Fruit fly (Drosophila melanogaster) whole organism, pupa: ENCODE data around the gene Yp3.

ENCODE experiments used
- CG10348 ChIP-seq: fragments of 200-800 bp; sonication (Bioruptor generic); IDR thresholded peaks from 2 replicates; pipeline ENCODE4 v1.3.6; 2022; ENCODE audit warnings: missing biosample characterization, missing genetic modification characterization
- CG12605 ChIP-seq: fragments of 200-800 bp; sonication (Bioruptor generic); IDR thresholded peaks from 2 replicates; pipeline ENCODE4 v1.3.6; 2022; ENCODE audit warnings: missing biosample characterization, missing genetic modification characterization
- CG15710 ChIP-seq: fragments of 200-800 bp; sonication (Bioruptor generic); optimal IDR thresholded peaks from 2 replicates; lab custom pipeline; 2018; ENCODE audit warnings: missing biosample characterization, mild to moderate bottlenecking, missing genetic modification characterization, moderate library complexity
- CG4496 ChIP-seq: fragments of 200-800 bp; sonication (Bioruptor generic); IDR thresholded peaks from 3 replicates; pipeline ENCODE4 v1.3.6; 2022; ENCODE audit warnings: missing biosample characterization, missing genetic modification characterization
- CG8159 ChIP-seq: fragments of 200-800 bp; sonication (Bioruptor generic); optimal IDR thresholded peaks from 3 replicates; lab custom pipeline; 2018; ENCODE audit warnings: missing biosample characterization, mild to moderate bottlenecking, missing genetic modification characterization, moderate library complexity
- CG8301 ChIP-seq: fragments of 200-800 bp; sonication (Bioruptor generic); optimal IDR thresholded peaks from 2 replicates; lab custom pipeline; 2018; ENCODE audit warnings: missing biosample characterization, mild to moderate bottlenecking, missing genetic modification characterization
- D1 ChIP-seq: fragments of 200-800 bp; sonication (Bioruptor generic); optimal IDR thresholded peaks from 2 replicates; lab custom pipeline; 2018; ENCODE audit warnings: missing biosample characterization, mild to moderate bottlenecking, missing genetic modification characterization, moderate library complexity
- EcR ChIP-seq: fragments of 200-800 bp; sonication (Bioruptor generic); optimal IDR thresholded peaks from 3 replicates; lab custom pipeline; 2019; ENCODE audit warnings: missing biosample characterization, missing genetic modification characterization, mild to moderate bottlenecking, moderate library complexity, missing genetic modification reagents
- Pif1B ChIP-seq: fragments of 200-800 bp; sonication (Bioruptor generic); optimal IDR thresholded peaks from 3 replicates; lab custom pipeline; 2016; ENCODE audit warnings: missing biosample characterization, missing genetic modification characterization
- Snoo ChIP-seq: fragments of 200-800 bp; sonication (Bioruptor generic); optimal IDR thresholded peaks from 3 replicates; lab custom pipeline; 2017; ENCODE audit warnings: missing biosample characterization, mild to moderate bottlenecking, missing genetic modification characterization, inconsistent platforms
- fd96Ca ChIP-seq: fragments of 200-800 bp; sonication (Bioruptor generic); IDR thresholded peaks from 3 replicates; pipeline ENCODE4 v1.3.6; 2022; ENCODE audit warnings: missing biosample characterization, missing genetic modification characterization

dm6 chrX:13797538-13797937 is 38.2 kb downstream of the Yp3 start, which contains the start of gene CG10996:
- no peak for TF ChIP-seq CG8301
- TF ChIP-seq CG15710 (tag; lab: Kevin White, UChicago) = no peak
- no peak for TF ChIP-seq EcR (GFP tag; lab: Kevin White, UChicago)
- TF ChIP-seq CG8159 (tag; lab: Kevin White, UChicago) = no peak
- no peak for TF ChIP-seq Snoo
- TF ChIP-seq CG12605 = no peak
- TF ChIP-seq fd96Ca (GFP tag; lab: Robert Waterston, UW) = no peak
- TF ChIP-seq CG10348 (GFP tag; lab: Robert Waterston, UW) = no peak
- TF ChIP-seq CG4496 (GFP tag; lab: Robert Waterston, UW) = no peak
- TF ChIP-seq Pif1B = no peak
- no peak for TF ChIP-seq D1
